Worm (Caenorhabditis elegans) whole organism, mixed stage, embryonic: ENCODE results near the gene rsp-2.

Experiments used
- ces-1 ChIP-seq: fragments of 150-350 bp; optimal IDR thresholded peaks from 2 replicates; lab custom pipeline; 2014; ENCODE audit warnings: missing biosample characterization, missing genetic modification reagents, missing genetic modification characterization
- cnd-1 ChIP-seq: fragments of 200-800 bp; sonication (Bioruptor generic); optimal IDR thresholded peaks from 2 replicates; lab custom pipeline; 2018; ENCODE audit warnings: mild to moderate bottlenecking, missing genetic modification characterization, missing compliant biosample characterization
- elt-1 ChIP-seq: sonication (generic microtip); optimal IDR thresholded peaks from 2 replicates; lab custom pipeline; 2017; ENCODE audit warnings: missing genetic modification characterization, mild to moderate bottlenecking, missing compliant biosample characterization, antibody characterized with exemption, moderate library complexity, borderline replicate concordance; ENCODE audit not compliant: insufficient read depth

Gene rsp-2

DNA sequence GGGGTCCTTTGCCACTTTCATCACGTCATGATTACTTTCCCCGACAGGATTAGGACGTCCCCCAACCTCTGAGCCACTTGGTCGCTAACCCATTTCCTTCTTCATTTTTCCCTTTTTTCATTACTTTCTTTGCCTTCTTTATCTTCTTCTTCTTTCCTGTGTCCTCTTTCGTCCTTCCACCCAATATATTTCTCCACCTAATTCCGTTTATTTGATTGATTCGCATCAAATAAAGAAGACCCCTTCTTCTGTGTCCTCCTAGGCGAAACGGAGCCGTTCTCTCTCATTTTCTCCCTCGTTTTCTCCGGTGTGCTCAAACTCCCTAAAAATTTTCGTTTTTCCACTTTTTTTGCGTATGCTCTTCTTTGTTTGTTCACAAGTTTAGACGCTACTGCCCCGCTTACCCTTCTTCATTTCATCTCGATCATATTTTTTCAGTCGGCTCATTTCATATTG is 43.0 kb downstream of the rsp-2 start, which contains the start of gene C05D12.7:
TSS of gene C05D12.7 (plus strand) at position 406 of the 456 bp plus-strand sequence.
- TF ChIP-seq ces-1 (peak; percentile 78), elt-1 (tag; lab: Kevin White, UChicago) (no peak), cnd-1 (no peak)
